Worm (Caenorhabditis elegans) whole organism, L1 larva: ENCODE measurements around the gene F46C5.6.

Source experiments
- C04F5.9 ChIP-seq: sonication (generic microtip); optimal IDR thresholded peaks from 2 replicates; lab custom pipeline; 2016; ENCODE audit warnings: missing genetic modification characterization, missing compliant biosample characterization
- C16A3.4 ChIP-seq: fragments of 150-350 bp; optimal IDR thresholded peaks from 2 replicates; lab custom pipeline; 2014; ENCODE audit warnings: missing biosample characterization, missing genetic modification characterization
- F16B12.6 ChIP-seq: fragments of 150-350 bp; optimal IDR thresholded peaks from 2 replicates; lab custom pipeline; 2014; ENCODE audit warnings: missing biosample characterization, missing genetic modification characterization
- alr-1 ChIP-seq: fragments of 200-800 bp; sonication (Bioruptor generic); optimal IDR thresholded peaks from 2 replicates; lab custom pipeline; 2018; ENCODE audit warnings: borderline replicate concordance, mild to moderate bottlenecking, missing genetic modification characterization, missing compliant biosample characterization
- ceh-63 ChIP-seq: fragments of 200-800 bp; sonication (Bioruptor generic); optimal IDR thresholded peaks from 2 replicates; lab custom pipeline; 2018; ENCODE audit warnings: mild to moderate bottlenecking, missing genetic modification characterization, missing compliant biosample characterization
- ceh-8 ChIP-seq: fragments of 200-800 bp; sonication (Bioruptor generic); optimal IDR thresholded peaks from 2 replicates; lab custom pipeline; 2018; ENCODE audit warnings: mild to moderate bottlenecking, missing genetic modification characterization, moderate library complexity, missing compliant biosample characterization
- ceh-88 ChIP-seq: fragments of 200-800 bp; sonication (Bioruptor generic); IDR thresholded peaks from 2 replicates; pipeline ENCODE4 v1.3.6; 2022; ENCODE audit warnings: missing genetic modification characterization, missing compliant biosample characterization
- ceh-90 ChIP-seq: sonication (generic microtip); optimal IDR thresholded peaks from 2 replicates; lab custom pipeline; 2016; ENCODE audit warnings: missing genetic modification characterization, missing compliant biosample characterization
- dpl-1 ChIP-seq, 3 experiments: fragments of 150-350 bp in 2 of 3; sonication (generic microtip) in 1 of 3; optimal IDR thresholded peaks; 2 replicates each; lab custom pipeline; 2014 to 2017; ENCODE audit warnings: missing biosample characterization in 3 of 3, missing genetic modification characterization in 3 of 3, missing genetic modification reagents in 3 of 3
- efl-1 ChIP-seq, 4 experiments: fragments of 150-350 bp; optimal IDR thresholded peaks in 3 of 4; peaks in 1 of 4; 1 replicate in 1 of 4; 2 replicates in 3 of 4; lab custom pipeline; 2014; ENCODE audit warnings: missing biosample characterization in 2 of 4, missing genetic modification characterization in 2 of 4, missing genetic modification reagents in 2 of 4
- elt-3 ChIP-seq, 6 experiments: fragments of 150-350 bp in 1 of 6; sonication (generic microtip); optimal IDR thresholded peaks; 2 replicates each; lab custom pipeline; 2017 to 2018; ENCODE audit warnings: missing biosample characterization in 6 of 6, missing genetic modification characterization in 6 of 6, inconsistent platforms in 1 of 6
- grh-1 ChIP-seq: fragments of 200-800 bp; sonication (Bioruptor generic); IDR thresholded peaks from 2 replicates; pipeline ENCODE4 v1.3.6; 2022; ENCODE audit warnings: missing genetic modification reagents, missing genetic modification characterization, missing compliant biosample characterization
- hlh-4 ChIP-seq: sonication (generic microtip); optimal IDR thresholded peaks from 2 replicates; lab custom pipeline; 2016; ENCODE audit warnings: mild to moderate bottlenecking, missing genetic modification characterization, missing compliant biosample characterization
- isw-1 ChIP-seq: fragments of 200-800 bp; sonication (Bioruptor generic); IDR thresholded peaks from 2 replicates; pipeline ENCODE4 v1.3.6; 2022; ENCODE audit warnings: missing genetic modification characterization, missing compliant biosample characterization
- lin-13 ChIP-seq: fragments of 150-350 bp; optimal IDR thresholded peaks from 2 replicates; lab custom pipeline; 2014; ENCODE audit warnings: missing biosample characterization, missing genetic modification reagents, missing genetic modification characterization
- lin-14 ChIP-seq: fragments of 200-800 bp; sonication (Bioruptor generic); optimal IDR thresholded peaks from 2 replicates; lab custom pipeline; 2018; ENCODE audit warnings: mild to moderate bottlenecking, missing genetic modification characterization, moderate library complexity, missing compliant biosample characterization
- lin-35 ChIP-seq, 2 experiments: fragments of 150-350 bp; optimal IDR thresholded peaks; 2 replicates each; lab custom pipeline; 2014; ENCODE audit warnings: missing biosample characterization in 2 of 2, missing genetic modification characterization in 2 of 2, missing genetic modification reagents in 2 of 2
- lir-3 ChIP-seq: sonication (generic microtip); optimal IDR thresholded peaks from 2 replicates; lab custom pipeline; 2016; ENCODE audit warnings: mild to moderate bottlenecking, missing genetic modification characterization, moderate library complexity, missing compliant biosample characterization; ENCODE audit not compliant: poor library complexity
- lsy-2 ChIP-seq, 2 experiments: fragments of 150-350 bp; optimal IDR thresholded peaks; 2 replicates each; lab custom pipeline; 2014; ENCODE audit warnings: missing biosample characterization in 2 of 2, missing genetic modification characterization in 2 of 2
- mab-9 ChIP-seq: fragments of 200-800 bp; sonication (Bioruptor generic); IDR thresholded peaks from 2 replicates; pipeline ENCODE4 v1.3.6; 2022; ENCODE audit warnings: missing genetic modification reagents, missing genetic modification characterization, missing compliant biosample characterization
- mdl-1 ChIP-seq, 2 experiments: fragments of 150-350 bp; optimal IDR thresholded peaks; 2 replicates each; lab custom pipeline; 2014 to 2017; ENCODE audit warnings: missing biosample characterization in 2 of 2, missing genetic modification characterization in 2 of 2, inconsistent platforms in 1 of 2
- nhr-11 ChIP-seq: fragments of 150-350 bp; optimal IDR thresholded peaks from 2 replicates; lab custom pipeline; 2014; ENCODE audit warnings: missing biosample characterization, missing genetic modification characterization
- nhr-19 ChIP-seq: fragments of 200-800 bp; sonication (Bioruptor generic); conservative IDR thresholded peaks from 2 replicates; pipeline ENCODE4 v1.3.6; 2022; ENCODE audit warnings: missing genetic modification characterization, missing compliant biosample characterization
- nhr-20 ChIP-seq: sonication (generic microtip); optimal IDR thresholded peaks from 2 replicates; lab custom pipeline; 2016; ENCODE audit warnings: mild to moderate bottlenecking, missing genetic modification characterization, missing compliant biosample characterization
- nhr-237 ChIP-seq: fragments of 150-350 bp; optimal IDR thresholded peaks from 2 replicates; lab custom pipeline; 2014; ENCODE audit warnings: missing biosample characterization, missing genetic modification characterization
- nhr-47 ChIP-seq: sonication (generic microtip); optimal IDR thresholded peaks from 2 replicates; lab custom pipeline; 2016; ENCODE audit warnings: mild to moderate bottlenecking, missing genetic modification characterization, moderate library complexity, missing compliant biosample characterization
- nhr-77 ChIP-seq: fragments of 150-350 bp; optimal IDR thresholded peaks from 2 replicates; lab custom pipeline; 2014; ENCODE audit warnings: missing biosample characterization, missing genetic modification characterization
- nhr-90 ChIP-seq: sonication (generic microtip); optimal IDR thresholded peaks from 2 replicates; lab custom pipeline; 2016; ENCODE audit warnings: mild to moderate bottlenecking, missing genetic modification characterization, missing compliant biosample characterization; ENCODE audit not compliant: poor library complexity
- pag-3 ChIP-seq: sonication (generic microtip); optimal IDR thresholded peaks from 2 replicates; lab custom pipeline; 2017; ENCODE audit warnings: missing genetic modification characterization, mild to moderate bottlenecking, missing compliant biosample characterization, antibody characterized with exemption, borderline replicate concordance; ENCODE audit not compliant: insufficient read depth
- pax-3 ChIP-seq: fragments of 200-800 bp; sonication (Bioruptor generic); optimal IDR thresholded peaks from 2 replicates; lab custom pipeline; 2018; ENCODE audit warnings: mild to moderate bottlenecking, missing genetic modification characterization, moderate library complexity, missing compliant biosample characterization
- rnt-1 ChIP-seq: sonication (generic microtip); optimal IDR thresholded peaks from 2 replicates; lab custom pipeline; 2016; ENCODE audit warnings: mild to moderate bottlenecking, missing genetic modification characterization, moderate library complexity, missing compliant biosample characterization
- skn-1 ChIP-seq: fragments of 150-350 bp; optimal IDR thresholded peaks from 2 replicates; lab custom pipeline; 2014; ENCODE audit warnings: missing biosample characterization, missing genetic modification characterization
- snpc-4 ChIP-seq: fragments of 150-350 bp; optimal IDR thresholded peaks from 2 replicates; lab custom pipeline; 2014; ENCODE audit warnings: missing biosample characterization, missing genetic modification characterization
- sox-4 ChIP-seq: sonication (generic microtip); optimal IDR thresholded peaks from 2 replicates; lab custom pipeline; 2016; ENCODE audit warnings: missing genetic modification characterization, missing compliant biosample characterization
- sup-37 ChIP-seq: fragments of 200-800 bp; sonication (Bioruptor generic); optimal IDR thresholded peaks from 2 replicates; lab custom pipeline; 2018; ENCODE audit warnings: mild to moderate bottlenecking, missing genetic modification characterization, missing compliant biosample characterization
- unc-130 ChIP-seq: fragments of 150-350 bp; optimal IDR thresholded peaks from 2 replicates; lab custom pipeline; 2017; ENCODE audit warnings: missing biosample characterization, missing genetic modification characterization, inconsistent platforms
- unc-98 ChIP-seq: fragments of 200-800 bp; sonication (Bioruptor generic); IDR thresholded peaks from 2 replicates; pipeline ENCODE4 v1.3.6; 2022; ENCODE audit warnings: missing genetic modification characterization, missing compliant biosample characterization
- vab-15 ChIP-seq: sonication (generic microtip); optimal IDR thresholded peaks from 2 replicates; lab custom pipeline; 2017; ENCODE audit warnings: missing genotype, mild to moderate bottlenecking, missing genetic modification characterization, missing compliant biosample characterization
- xbp-1 ChIP-seq: sonication (generic microtip); optimal IDR thresholded peaks from 2 replicates; lab custom pipeline; 2016; ENCODE audit warnings: missing genetic modification characterization, missing compliant biosample characterization
- ztf-11 ChIP-seq, 2 experiments: sonication (generic microtip); optimal IDR thresholded peaks; 2 replicates each; lab custom pipeline; 2016 to 2017; ENCODE audit warnings: missing genetic modification characterization in 2 of 2, missing biosample characterization in 1 of 2, missing compliant biosample characterization in 1 of 2
- ztf-4 ChIP-seq: fragments of 150-350 bp; optimal IDR thresholded peaks from 2 replicates; lab custom pipeline; 2014; ENCODE audit warnings: missing biosample characterization, missing genetic modification characterization

F46C5.6 gene

ce11 chrII:8813659-8814058, 30.7 kb downstream of the F46C5.6 start (continued):
- TF ChIP-seq alr-1, result no peak
- TF ChIP-seq elt-3 (tag; optimal IDR thresholded peaks at IDR 0.05; lab: Kevin White, UChicago), result peak in 5 of 6 experiments; percentile 79 to 95 (median 86)
- TF ChIP-seq nhr-90, result peak; percentile 74
- TF ChIP-seq sup-37 (GFP tag; lab: Kevin White, UChicago), result no peak
- TF ChIP-seq lir-3 (tag; lab: Kevin White, UChicago), result peak; percentile 61

ce11 chrII:8812346-8812745, 32.0 kb downstream of the F46C5.6 start:
- no peak for TF ChIP-seq hlh-4 (tag; lab: Kevin White, UChicago)
- no peak for TF ChIP-seq C04F5.9 (tag; lab: Kevin White, UChicago)
- peak in 1 of 6 experiments; percentile 23 for TF ChIP-seq elt-3 (tag; optimal IDR thresholded peaks at IDR 0.05; lab: Kevin White, UChicago)
- no peak for TF ChIP-seq efl-1 (optimal IDR thresholded peaks at IDR 0.05; lab: Kevin White, UChicago)
- TF ChIP-seq efl-1 (GFP tag; optimal IDR thresholded peaks at IDR 0.05 in 1 of 2; lab: Kevin White, UChicago), result peak in 1 of 2 experiments; percentile 45

ce11 chrII:8811825-8812224, 32.5 kb downstream of the F46C5.6 start:
- no peak for TF ChIP-seq pax-3 (tag; lab: Kevin White, UChicago)
- TF ChIP-seq ceh-8 (GFP tag; lab: Kevin White, UChicago), result no peak
- TF ChIP-seq alr-1, result no peak
- TF ChIP-seq C04F5.9 (tag; lab: Kevin White, UChicago), result no peak
- TF ChIP-seq nhr-20, result no peak
- 0 out of 2 replicates have a peak, but pooled peaks have one; percentile 35 for TF ChIP-seq nhr-19 (GFP tag; lab: Robert Waterston, UW)
- no peak for TF ChIP-seq sox-4 (tag; lab: Kevin White, UChicago)
- TF ChIP-seq lsy-2 (tag; optimal IDR thresholded peaks at IDR 0.05; lab: Kevin White, UChicago), result no peak
- TF ChIP-seq mdl-1 (tag; optimal IDR thresholded peaks at IDR 0.05; lab: Kevin White, UChicago), result no peak
- no peak for TF ChIP-seq snpc-4 (tag; lab: Kevin White, UChicago)
- TF ChIP-seq xbp-1 (tag; lab: Kevin White, UChicago), result no peak
- peak in 1 of 6 experiments; percentile 42 for TF ChIP-seq elt-3 (tag; optimal IDR thresholded peaks at IDR 0.05; lab: Kevin White, UChicago)
- TF ChIP-seq ztf-4 (tag; lab: Kevin White, UChicago), result no peak
- no peak for TF ChIP-seq lin-14 (GFP tag; lab: Kevin White, UChicago)
- TF ChIP-seq lin-13 (GFP tag; lab: Kevin White, UChicago), result peak; percentile 9

- TF ChIP-seq ceh-88 (GFP tag; lab: Robert Waterston, UW) (no peak), nhr-19 (GFP tag; lab: Robert Waterston, UW) (no peak), nhr-11 (tag; lab: Kevin White, UChicago) (no peak), nhr-237 (tag; lab: Kevin White, UChicago) (no peak), lin-35 (GFP tag; optimal IDR thresholded peaks at IDR 0.05; lab: Kevin White, UChicago) (peak; percentile 25 to 54), grh-1 (GFP tag; lab: Robert Waterston, UW) (no peak), ceh-63 (no peak), vab-15 (tag; lab: Kevin White, UChicago) (no peak), ceh-90 (no peak), skn-1 (tag; lab: Kevin White, UChicago) (no peak), ceh-8 (GFP tag; lab: Kevin White, UChicago) (no peak), dpl-1 (GFP tag; optimal IDR thresholded peaks at IDR 0.05; lab: Kevin White, UChicago) (peak; percentile 0 to 48 (median 12)), lin-13 (GFP tag; lab: Kevin White, UChicago) (no peak), isw-1 (GFP tag; lab: Robert Waterston, UW) (no peak), nhr-77 (no peak), sox-4 (tag; lab: Kevin White, UChicago) (no peak), C04F5.9 (tag; lab: Kevin White, UChicago) (no peak), nhr-47 (peak; percentile 6), rnt-1 (no peak), ztf-4 (tag; lab: Kevin White, UChicago) (no peak), ztf-11 (tag; optimal IDR thresholded peaks at IDR 0.05; lab: Kevin White, UChicago) (no peak), unc-98 (no peak), lsy-2 (tag; optimal IDR thresholded peaks at IDR 0.05; lab: Kevin White, UChicago) (peak in 1 of 2 experiments; percentile 63), mab-9 (no peak), lir-3 (tag; lab: Kevin White, UChicago) (no peak), snpc-4 (tag; lab: Kevin White, UChicago) (no peak), C16A3.4 (tag; lab: Kevin White, UChicago) (peak; percentile 25), pag-3 (tag; lab: Kevin White, UChicago) (no peak), unc-130 (tag; lab: Kevin White, UChicago) (no peak), F16B12.6 (tag; lab: Kevin White, UChicago) (peak; percentile 83)
Observed at ce11 chrII:8810679-8811413, 33.5 kb downstream of the F46C5.6 start, which contains the start of the genes F46C5.9 and rer-1. TSS of gene F46C5.9 (minus strand) at chrII:8810729. TSS of gene rer-1 (plus strand) at chrII:8811370.
